Fruit fly (Drosophila melanogaster) whole organism, embryonic: ENCODE measurements around the gene Ac78C.

Source experiments
- BEAF-32 ChIP-seq: fragments of 200-800 bp; sonication (Bioruptor generic); optimal IDR thresholded peaks from 3 replicates; lab custom pipeline; 2017; ENCODE audit warnings: missing biosample characterization, missing genetic modification characterization, mild to moderate bottlenecking, moderate library complexity, missing genetic modification reagents
- C15 ChIP-seq: fragments of 200-800 bp; sonication (Bioruptor generic); IDR thresholded peaks from 3 replicates; pipeline ENCODE4 v1.3.6; 2022; ENCODE audit warnings: missing biosample characterization, missing genetic modification characterization
- CG10366 ChIP-seq: fragments of 200-800 bp; sonication (Bioruptor generic); IDR thresholded peaks from 2 replicates; pipeline ENCODE4 v1.3.6; 2022; ENCODE audit warnings: missing biosample characterization, missing genetic modification characterization
- CG10654 ChIP-seq: fragments of 200-800 bp; sonication (Bioruptor generic); optimal IDR thresholded peaks from 2 replicates; lab custom pipeline; 2016; ENCODE audit warnings: missing biosample characterization, missing genetic modification characterization
- CG11247 ChIP-seq: fragments of 200-800 bp; sonication (Bioruptor generic); IDR thresholded peaks from 2 replicates; pipeline ENCODE4 v1.3.6; 2022; ENCODE audit warnings: missing biosample characterization, missing genetic modification characterization
- CG11695 ChIP-seq: fragments of 200-800 bp; sonication (Bioruptor generic); IDR thresholded peaks from 3 replicates; pipeline ENCODE4 v1.3.6; 2022; ENCODE audit warnings: missing biosample characterization, missing genetic modification characterization
- CG12219 ChIP-seq: fragments of 200-800 bp; sonication (Bioruptor generic); optimal IDR thresholded peaks from 3 replicates; lab custom pipeline; 2018; ENCODE audit warnings: missing biosample characterization, mild to moderate bottlenecking, missing genetic modification characterization
- CG12744 ChIP-seq: fragments of 200-800 bp; sonication (Bioruptor generic); optimal IDR thresholded peaks from 2 replicates; lab custom pipeline; 2016; ENCODE audit warnings: missing biosample characterization, missing genetic modification characterization
- CG13287 ChIP-seq: fragments of 200-800 bp; sonication (Bioruptor generic); IDR thresholded peaks from 2 replicates; pipeline ENCODE4 v1.3.6; 2022; ENCODE audit warnings: missing biosample characterization, missing genetic modification characterization; ENCODE audit not compliant: partially characterized antibody
- CG1602 ChIP-seq: fragments of 200-800 bp; sonication (Bioruptor generic); optimal IDR thresholded peaks from 3 replicates; lab custom pipeline; 2016; ENCODE audit warnings: missing biosample characterization, missing genetic modification characterization
- CG16863 ChIP-seq: fragments of 200-800 bp; sonication (Bioruptor generic); optimal IDR thresholded peaks from 3 replicates; lab custom pipeline; 2016; ENCODE audit warnings: missing biosample characterization, missing genetic modification characterization
- CG32532 ChIP-seq: fragments of 200-800 bp; sonication (Bioruptor generic); IDR thresholded peaks from 2 replicates; pipeline ENCODE4 v1.3.6; 2022; ENCODE audit warnings: missing biosample characterization, missing genetic modification characterization
- CG42726 ChIP-seq: fragments of 200-800 bp; sonication (Bioruptor generic); IDR thresholded peaks from 2 replicates; pipeline ENCODE4 v1.3.6; 2022; ENCODE audit warnings: missing biosample characterization, missing genetic modification characterization; ENCODE audit not compliant: partially characterized antibody
- CG4282 ChIP-seq: fragments of 200-800 bp; sonication (Bioruptor generic); optimal IDR thresholded peaks from 2 replicates; lab custom pipeline; 2016; ENCODE audit warnings: missing biosample characterization, missing genetic modification characterization
- CG5180 ChIP-seq: fragments of 200-800 bp; sonication (Bioruptor generic); optimal IDR thresholded peaks from 3 replicates; lab custom pipeline; 2017; ENCODE audit warnings: missing biosample characterization, missing genetic modification characterization, mild to moderate bottlenecking, moderate library complexity, missing genetic modification reagents
- CG7928 ChIP-seq: fragments of 200-800 bp; sonication (Bioruptor generic); optimal IDR thresholded peaks from 2 replicates; lab custom pipeline; 2017; ENCODE audit warnings: missing biosample characterization, mild to moderate bottlenecking, missing genetic modification characterization
- CG8388 ChIP-seq: fragments of 200-800 bp; sonication (Bioruptor generic); optimal IDR thresholded peaks from 2 replicates; lab custom pipeline; 2019; ENCODE audit warnings: missing biosample characterization, mild to moderate bottlenecking, missing genetic modification characterization, moderate library complexity
- CG9215 ChIP-seq: fragments of 200-800 bp; sonication (Bioruptor generic); IDR thresholded peaks from 2 replicates; pipeline ENCODE4 v1.3.6; 2022; ENCODE audit warnings: missing biosample characterization, missing genetic modification characterization
- D19A ChIP-seq: fragments of 200-800 bp; optimal IDR thresholded peaks from 3 replicates; lab custom pipeline; 2019; ENCODE audit warnings: missing biosample characterization, mild to moderate bottlenecking, missing genetic modification characterization, moderate library complexity
- Dfd ChIP-seq, 2 experiments: fragments of >200 bp; optimal IDR thresholded peaks; 2 replicates each; lab custom pipeline; 2017; ENCODE audit warnings: missing biosample characterization in 2 of 2, missing genetic modification characterization in 2 of 2
- Doc3 ChIP-seq: fragments of 200-800 bp; sonication (Bioruptor generic); IDR thresholded peaks from 3 replicates; pipeline ENCODE4 v1.3.6; 2022; ENCODE audit warnings: missing biosample characterization, missing genetic modification characterization; ENCODE audit not compliant: partially characterized antibody
- Dp ChIP-seq: fragments of 200-800 bp; sonication (Bioruptor generic); optimal IDR thresholded peaks from 2 replicates; lab custom pipeline; 2018; ENCODE audit warnings: missing biosample characterization, mild to moderate bottlenecking, missing genetic modification characterization, moderate library complexity
- Drgx ChIP-seq: fragments of 200-800 bp; sonication (Bioruptor generic); IDR thresholded peaks from 2 replicates; pipeline ENCODE4 v1.3.6; 2022; ENCODE audit warnings: missing biosample characterization, missing genetic modification characterization
- Ets65A ChIP-seq: fragments of 200-800 bp; sonication (Bioruptor generic); peaks from one replicate; lab custom pipeline; 2016; ENCODE audit warnings: missing biosample characterization, missing genetic modification characterization
- HLH3B ChIP-seq: fragments of 200-800 bp; sonication (Bioruptor generic); IDR thresholded peaks from 2 replicates; pipeline ENCODE4 v1.3.6; 2022; ENCODE audit warnings: missing biosample characterization, missing genetic modification characterization
- Hand ChIP-seq: fragments of 200-800 bp; sonication (Bioruptor generic); optimal IDR thresholded peaks from 2 replicates; lab custom pipeline; 2017; ENCODE audit warnings: mild to moderate bottlenecking, missing biosample characterization, missing genetic modification reagents, missing genetic modification characterization
- HmgD ChIP-seq: fragments of 200-800 bp; sonication (Bioruptor generic); optimal IDR thresholded peaks from 3 replicates; lab custom pipeline; 2016; ENCODE audit warnings: missing biosample characterization, missing genetic modification characterization
- Lpt ChIP-seq: fragments of >200 bp; optimal IDR thresholded peaks from 2 replicates; lab custom pipeline; 2018; ENCODE audit warnings: missing biosample characterization, missing genetic modification characterization
- NK7.1 ChIP-seq: fragments of 200-800 bp; sonication (Bioruptor generic); optimal IDR thresholded peaks from 3 replicates; lab custom pipeline; 2016; ENCODE audit warnings: missing biosample characterization, missing genetic modification characterization
- Nf-YB ChIP-seq: fragments of 200-800 bp; sonication (Bioruptor generic); optimal IDR thresholded peaks from 3 replicates; lab custom pipeline; 2019; ENCODE audit warnings: missing biosample characterization, mild to moderate bottlenecking, missing genetic modification characterization, moderate library complexity
- NfI ChIP-seq: fragments of 200-800 bp; sonication (Bioruptor generic); optimal IDR thresholded peaks from 3 replicates; lab custom pipeline; 2018; ENCODE audit warnings: missing biosample characterization, mild to moderate bottlenecking, missing genetic modification characterization, moderate library complexity
- Poxn ChIP-seq: fragments of 200-800 bp; sonication (Bioruptor generic); IDR thresholded peaks from 2 replicates; pipeline ENCODE4 v1.3.6; 2022; ENCODE audit warnings: missing biosample characterization, missing genetic modification characterization
- Rx ChIP-seq: fragments of 200-800 bp; sonication (Bioruptor generic); IDR thresholded peaks from 2 replicates; pipeline ENCODE4 v1.3.6; 2022; ENCODE audit warnings: missing biosample characterization, missing genetic modification characterization
- Scr ChIP-seq: fragments of 200-800 bp; sonication (Bioruptor generic); IDR thresholded peaks from 2 replicates; pipeline ENCODE4 v1.3.6; 2022; ENCODE audit warnings: missing biosample characterization, missing genetic modification characterization; ENCODE audit not compliant: partially characterized antibody
- Sox100B ChIP-seq: fragments of 200-800 bp; sonication (Bioruptor generic); optimal IDR thresholded peaks from 3 replicates; lab custom pipeline; 2018; ENCODE audit warnings: missing biosample characterization, mild to moderate bottlenecking, missing genetic modification characterization
- bsh ChIP-seq, 2 experiments: fragments of 200-800 bp; sonication (Bioruptor generic); optimal IDR thresholded peaks; 2 replicates each; lab custom pipeline; 2017 to 2018; ENCODE audit warnings: mild to moderate bottlenecking in 2 of 2, missing biosample characterization in 2 of 2, missing genetic modification characterization in 2 of 2, moderate library complexity in 1 of 2
- corto ChIP-seq: fragments of 200-800 bp; sonication (Bioruptor generic); optimal IDR thresholded peaks from 2 replicates; lab custom pipeline; 2016; ENCODE audit warnings: missing biosample characterization, mild to moderate bottlenecking, missing genetic modification characterization, moderate library complexity
- en ChIP-seq: fragments of 200-800 bp; sonication (Bioruptor generic); optimal IDR thresholded peaks from 2 replicates; lab custom pipeline; 2016; ENCODE audit warnings: missing biosample characterization, missing genetic modification characterization
- hb ChIP-seq: fragments of 200-800 bp; sonication (Bioruptor generic); IDR thresholded peaks from 3 replicates; pipeline ENCODE4 v1.3.6; 2022; ENCODE audit warnings: missing biosample characterization, missing genetic modification characterization; ENCODE audit not compliant: partially characterized antibody
- mam ChIP-seq: fragments of 200-800 bp; sonication (Bioruptor generic); optimal IDR thresholded peaks from 3 replicates; lab custom pipeline; 2016; ENCODE audit warnings: missing biosample characterization, missing genetic modification characterization
- org-1 ChIP-seq: fragments of 200-800 bp; sonication (Bioruptor generic); optimal IDR thresholded peaks from 2 replicates; lab custom pipeline; 2017; ENCODE audit warnings: missing biosample characterization, missing genetic modification characterization
- sim ChIP-seq: fragments of 200-800 bp; sonication (Bioruptor generic); IDR thresholded peaks from 2 replicates; pipeline ENCODE4 v1.3.6; 2022; ENCODE audit warnings: missing biosample characterization, missing genetic modification characterization
- sob ChIP-seq: fragments of 200-800 bp; sonication (Bioruptor generic); IDR thresholded peaks from 2 replicates; pipeline ENCODE4 v1.3.6; 2022; ENCODE audit warnings: missing biosample characterization, missing genetic modification characterization
- tll ChIP-seq, 2 experiments: fragments of 200-800 bp in 1 of 2; fragments of >200 bp in 1 of 2; sonication (Bioruptor generic) in 1 of 2; optimal IDR thresholded peaks; 2 replicates each; lab custom pipeline; 2017 to 2019; ENCODE audit warnings: missing biosample characterization in 2 of 2, missing genetic modification characterization in 2 of 2, mild to moderate bottlenecking in 1 of 2, moderate library complexity in 1 of 2
- ttk ChIP-seq: fragments of 200-800 bp; sonication (Bioruptor generic); IDR thresholded peaks from 2 replicates; pipeline ENCODE4 v2.1.2; 2022; ENCODE audit warnings: missing biosample characterization, missing genetic modification characterization
- tx ChIP-seq: fragments of 200-800 bp; sonication (Bioruptor generic); optimal IDR thresholded peaks from 2 replicates; lab custom pipeline; 2016; ENCODE audit warnings: missing biosample characterization, missing genetic modification characterization
- wek ChIP-seq: fragments of 200-800 bp; sonication (Bioruptor generic); optimal IDR thresholded peaks from 3 replicates; lab custom pipeline; 2018; ENCODE audit warnings: missing biosample characterization, mild to moderate bottlenecking, missing genetic modification characterization, moderate library complexity
- z ChIP-seq: fragments of 200-800 bp; sonication (Bioruptor generic); IDR thresholded peaks from 3 replicates; pipeline ENCODE4 v1.3.6; 2022; ENCODE audit warnings: missing biosample characterization, missing genetic modification characterization
- zfh1 ChIP-seq: fragments of 200-800 bp; sonication (Bioruptor generic); IDR thresholded peaks from 3 replicates; pipeline ENCODE4 v1.3.6; 2022; ENCODE audit warnings: missing biosample characterization, missing genetic modification characterization

The Ac78C gene

dm6 chr3L:21172527-21173253, 960 bp upstream of the Ac78C start, which contains the start of the genes chb and AsnS (continued):
- TF ChIP-seq CG42726 (GFP tag; lab: Robert Waterston, UW), result no peak
- TF ChIP-seq corto, result peak; percentile 48
- peak; percentile 26; the same call in 1 of the 2 replicates for TF ChIP-seq Poxn (GFP tag; lab: Robert Waterston, UW)
- no peak for TF ChIP-seq Lpt (GFP tag; lab: Kevin White, UChicago)
- TF ChIP-seq sob, result peak; percentile 89
- peak; percentile 92 for TF ChIP-seq zfh1 (GFP tag; lab: Robert Waterston, UW)
- TF ChIP-seq mam (GFP tag; lab: Kevin White, UChicago), result peak; percentile 85
- TF ChIP-seq CG8388, result peak; percentile 90
- peak; percentile 75 for TF ChIP-seq Rx (GFP tag; lab: Robert Waterston, UW)
- TF ChIP-seq HLH3B (GFP tag; lab: Robert Waterston, UW), result peak; percentile 95
- TF ChIP-seq CG13287 (GFP tag; lab: Robert Waterston, UW), result no peak
- peak; percentile 15 for TF ChIP-seq CG5180 (GFP tag; lab: Kevin White, UChicago)
- peak; percentile 55 for TF ChIP-seq tx (GFP tag; lab: Kevin White, UChicago)
- TF ChIP-seq CG10654 (GFP tag; lab: Kevin White, UChicago), result peak; percentile 87
- TF ChIP-seq ttk (GFP tag; lab: Robert Waterston, UW), result peak; percentile 92
- peak; percentile 90 for TF ChIP-seq NfI
- peak; percentile 56 for TF ChIP-seq NK7.1
- no peak for TF ChIP-seq hb (GFP tag; lab: Robert Waterston, UW)
- no peak for TF ChIP-seq Dp (GFP tag; lab: Kevin White, UChicago)
- TF ChIP-seq Sox100B (GFP tag; lab: Kevin White, UChicago), result peak; percentile 88
- peak; percentile 77 for TF ChIP-seq Hand (GFP tag; lab: Kevin White, UChicago)
- no peak for TF ChIP-seq HmgD
- TF ChIP-seq bsh (GFP tag; optimal IDR thresholded peaks at IDR 0.05; lab: Kevin White, UChicago), result peak in 1 of 2 experiments; percentile 93
- no peak for TF ChIP-seq Doc3 (GFP tag; lab: Robert Waterston, UW)
- TF ChIP-seq CG10366 (GFP tag; lab: Robert Waterston, UW), result peak; percentile 90
- TF ChIP-seq CG4282 (GFP tag; lab: Kevin White, UChicago), result no peak
- TF ChIP-seq C15, result peak; percentile 91
- TF ChIP-seq tll (GFP tag; optimal IDR thresholded peaks at IDR 0.05; lab: Kevin White, UChicago), result no peak
- TF ChIP-seq en (GFP tag; lab: Kevin White, UChicago), result peak; percentile 54
- peak; percentile 52 for TF ChIP-seq CG7928 (GFP tag; lab: Kevin White, UChicago)
- peak; percentile 86 for TF ChIP-seq CG12219 (GFP tag; lab: Kevin White, UChicago)
- no peak for TF ChIP-seq wek (GFP tag; lab: Kevin White, UChicago)
- TF ChIP-seq CG16863 (GFP tag; lab: Kevin White, UChicago), result peak; percentile 57
- TF ChIP-seq Ets65A (GFP tag; lab: Kevin White, UChicago), result peak; percentile 39
- peak; percentile 81 for TF ChIP-seq CG1602
- TF ChIP-seq CG12744, result peak; percentile 17
- peak; percentile 89 for TF ChIP-seq Drgx (GFP tag; lab: Robert Waterston, UW)
- no peak for TF ChIP-seq Scr (GFP tag; lab: Robert Waterston, UW)
- TF ChIP-seq BEAF-32 (GFP tag; lab: Kevin White, UChicago), result no peak
- peak; percentile 78 for TF ChIP-seq org-1 (GFP tag; lab: Kevin White, UChicago)
- peak; percentile 96 for TF ChIP-seq CG11695
- peak; percentile 87 for TF ChIP-seq CG11247 (GFP tag; lab: Robert Waterston, UW)
- peak in 1 of 2 experiments; percentile 68 for TF ChIP-seq Dfd (GFP tag; optimal IDR thresholded peaks at IDR 0.05; lab: Kevin White, UChicago)
- TF ChIP-seq CG9215, result peak; percentile 80
- TF ChIP-seq D19A (tag; lab: Kevin White, UChicago), result peak; percentile 99
- peak; percentile 59; the same call in 1 of the 3 replicates for TF ChIP-seq z (GFP tag; lab: Robert Waterston, UW)
- peak; percentile 96 for TF ChIP-seq CG32532 (GFP tag; lab: Robert Waterston, UW)
- peak; percentile 76 for TF ChIP-seq Nf-YB (GFP tag; lab: Kevin White, UChicago)
- TF ChIP-seq sim (GFP tag; lab: Robert Waterston, UW), result peak; percentile 84
